Worm (Caenorhabditis elegans) whole organism, L4 larva: ENCODE measurements around the gene C47E8.4.

ENCODE experiments used
- D1046.2 ChIP-seq: fragments of 200-800 bp; sonication (Bioruptor generic); IDR thresholded peaks from 2 replicates; pipeline ENCODE4 v1.3.6; 2022; ENCODE audit warnings: missing genetic modification characterization, missing compliant biosample characterization
- F10B5.3 ChIP-seq: sonication (generic microtip); optimal IDR thresholded peaks from 2 replicates; lab custom pipeline; 2016; ENCODE audit warnings: mild to moderate bottlenecking, missing genetic modification characterization, missing compliant biosample characterization
- F37D6.2 ChIP-seq: sonication (generic microtip); optimal IDR thresholded peaks from 2 replicates; lab custom pipeline; 2016; ENCODE audit warnings: mild to moderate bottlenecking, missing genetic modification characterization, missing compliant biosample characterization
- F44E2.7 ChIP-seq: fragments of 200-800 bp; sonication (Bioruptor generic); IDR thresholded peaks from 2 replicates; pipeline ENCODE4 v2.1.2; 2022; ENCODE audit warnings: missing genetic modification characterization, missing compliant biosample characterization
- R02D3.7 ChIP-seq: fragments of 150-350 bp; sonication (generic microtip); optimal IDR thresholded peaks from 3 replicates; lab custom pipeline; 2014; ENCODE audit warnings: missing biosample characterization, missing genetic modification characterization
- T20F7.1 ChIP-seq: fragments of 200-800 bp; sonication (Bioruptor generic); optimal IDR thresholded peaks from 2 replicates; lab custom pipeline; 2018; ENCODE audit warnings: mild to moderate bottlenecking, missing genetic modification characterization, missing compliant biosample characterization
- Y5F2A.4 ChIP-seq: fragments of 200-800 bp; sonication (Bioruptor generic); optimal IDR thresholded peaks from 2 replicates; lab custom pipeline; 2018; ENCODE audit warnings: mild to moderate bottlenecking, missing genetic modification characterization, missing compliant biosample characterization
- Y75B8A.6 ChIP-seq: fragments of 200-800 bp; sonication (Bioruptor generic); IDR thresholded peaks from 2 replicates; pipeline ENCODE4 v1.3.6; 2022; ENCODE audit warnings: missing genetic modification reagents, missing genetic modification characterization, missing compliant biosample characterization
- ZK337.2 ChIP-seq: fragments of 200-800 bp; sonication (Bioruptor generic); IDR thresholded peaks from 2 replicates; pipeline ENCODE4 v1.3.6; 2022; ENCODE audit warnings: missing genetic modification reagents, missing genetic modification characterization, missing compliant biosample characterization
- aha-1 ChIP-seq: fragments of 150-350 bp; peaks from one replicate; lab custom pipeline; 2014; ENCODE audit warnings: missing biosample characterization, missing genetic modification characterization
- aly-2 ChIP-seq: sonication (generic microtip); optimal IDR thresholded peaks from 2 replicates; lab custom pipeline; 2018; ENCODE audit warnings: missing biosample characterization, missing genetic modification characterization
- attf-4 ChIP-seq: sonication (generic microtip); optimal IDR thresholded peaks from 3 replicates; lab custom pipeline; 2017; ENCODE audit warnings: missing biosample characterization, missing genetic modification characterization
- ceh-62 ChIP-seq: sonication (generic microtip); optimal IDR thresholded peaks from 2 replicates; lab custom pipeline; 2017; ENCODE audit warnings: missing biosample characterization, missing genetic modification characterization
- ces-1 ChIP-seq: fragments of 150-350 bp; sonication (generic microtip); optimal IDR thresholded peaks from 4 replicates; lab custom pipeline; 2014; ENCODE audit warnings: missing biosample characterization, missing genetic modification reagents, missing genetic modification characterization
- cey-2 ChIP-seq: sonication (generic microtip); optimal IDR thresholded peaks from 3 replicates; lab custom pipeline; 2017; ENCODE audit warnings: missing genetic modification characterization, mild to moderate bottlenecking, missing compliant biosample characterization, antibody characterized with exemption, borderline replicate concordance; ENCODE audit not compliant: insufficient read depth
- daf-16 ChIP-seq, 3 experiments: sonication (generic microtip); optimal IDR thresholded peaks; 2 replicates each; lab custom pipeline; 2016 to 2017; ENCODE audit warnings: missing genetic modification characterization in 3 of 3, missing genetic modification reagents in 3 of 3, mild to moderate bottlenecking in 2 of 3, missing compliant biosample characterization in 2 of 3, missing biosample characterization in 1 of 3, moderate library complexity in 1 of 3
- daf-8 ChIP-seq: fragments of 200-800 bp; sonication (Bioruptor generic); IDR thresholded peaks from 2 replicates; pipeline ENCODE4 v1.3.6; 2022; ENCODE audit warnings: missing genetic modification characterization, missing compliant biosample characterization
- hlh-11 ChIP-seq: fragments of 200-800 bp; sonication (Bioruptor generic); optimal IDR thresholded peaks from 2 replicates; lab custom pipeline; 2018; ENCODE audit warnings: mild to moderate bottlenecking, missing genetic modification characterization, missing compliant biosample characterization
- hlh-30 ChIP-seq: sonication (generic microtip); optimal IDR thresholded peaks from 2 replicates; lab custom pipeline; 2017; ENCODE audit warnings: antibody characterized with exemption, mild to moderate bottlenecking, missing genetic modification characterization, missing compliant biosample characterization; ENCODE audit not compliant: insufficient read depth
- lin-1 ChIP-seq: fragments of 200-800 bp; sonication (Bioruptor generic); IDR thresholded peaks from 2 replicates; pipeline ENCODE4 v1.3.6; 2022; ENCODE audit warnings: missing genetic modification reagents, missing genetic modification characterization, missing compliant biosample characterization
- lin-38 ChIP-seq: fragments of 200-800 bp; sonication (Bioruptor generic); IDR thresholded peaks from 2 replicates; pipeline ENCODE4 v1.3.6; 2022; ENCODE audit warnings: missing genetic modification reagents, missing genetic modification characterization, missing compliant biosample characterization
- lir-3 ChIP-seq: sonication (generic microtip); optimal IDR thresholded peaks from 2 replicates; lab custom pipeline; 2016; ENCODE audit warnings: mild to moderate bottlenecking, missing genetic modification characterization, missing compliant biosample characterization
- lsy-2 ChIP-seq, 2 experiments: fragments of 150-350 bp in 1 of 2; sonication (generic microtip) in 1 of 2; optimal IDR thresholded peaks; 2 replicates each; lab custom pipeline; 2014 to 2017; ENCODE audit warnings: missing biosample characterization in 2 of 2, missing genetic modification characterization in 2 of 2
- madf-9 ChIP-seq: fragments of 200-800 bp; sonication (Bioruptor generic); conservative IDR thresholded peaks from 2 replicates; pipeline ENCODE4 v1.3.6; 2022; ENCODE audit warnings: missing genetic modification reagents, missing genetic modification characterization, missing compliant biosample characterization
- mxl-2 ChIP-seq: fragments of 200-800 bp; sonication (Bioruptor generic); conservative IDR thresholded peaks from 2 replicates; pipeline ENCODE4 v1.3.6; 2022; ENCODE audit warnings: missing genetic modification reagents, missing genetic modification characterization, missing compliant biosample characterization
- nhr-102 ChIP-seq: sonication (generic microtip); optimal IDR thresholded peaks from 2 replicates; lab custom pipeline; 2016; ENCODE audit warnings: mild to moderate bottlenecking, missing genetic modification characterization, moderate library complexity, missing compliant biosample characterization
- nhr-237 ChIP-seq: sonication (generic microtip); optimal IDR thresholded peaks from 2 replicates; lab custom pipeline; 2017; ENCODE audit warnings: missing biosample characterization, missing genetic modification characterization
- nhr-25 ChIP-seq: sonication (generic microtip); optimal IDR thresholded peaks from 2 replicates; lab custom pipeline; 2017; ENCODE audit warnings: missing genetic modification characterization, mild to moderate bottlenecking, missing compliant biosample characterization, antibody characterized with exemption, moderate library complexity, borderline replicate concordance; ENCODE audit not compliant: insufficient read depth
- nhr-28 ChIP-seq: fragments of 150-350 bp; optimal IDR thresholded peaks from 2 replicates; lab custom pipeline; 2014; ENCODE audit warnings: missing biosample characterization, missing genetic modification characterization
- nhr-42 ChIP-seq: fragments of 200-800 bp; sonication (Bioruptor generic); IDR thresholded peaks from 2 replicates; pipeline ENCODE4 v1.3.6; 2022; ENCODE audit warnings: missing genetic modification characterization, missing compliant biosample characterization
- nhr-48 ChIP-seq: sonication (generic microtip); optimal IDR thresholded peaks from 2 replicates; lab custom pipeline; 2016; ENCODE audit warnings: mild to moderate bottlenecking, missing genetic modification characterization, missing compliant biosample characterization
- nhr-6 ChIP-seq: fragments of 150-350 bp; optimal IDR thresholded peaks from 2 replicates; lab custom pipeline; 2014; ENCODE audit warnings: missing biosample characterization, missing genetic modification characterization
- spr-1 ChIP-seq: sonication (generic microtip); optimal IDR thresholded peaks from 2 replicates; lab custom pipeline; 2016; ENCODE audit warnings: mild to moderate bottlenecking, missing genetic modification characterization, missing compliant biosample characterization
- unc-62 ChIP-seq, 3 experiments: fragments of 150-350 bp in 1 of 3; sonication (generic microtip); optimal IDR thresholded peaks in 2 of 3; peaks in 1 of 3; 1 replicate in 1 of 3; 2 replicates in 2 of 3; lab custom pipeline; 2014 to 2017; ENCODE audit warnings: missing biosample characterization in 3 of 3, missing genetic modification characterization in 3 of 3, missing genetic modification reagents in 3 of 3, missing genotype in 1 of 3
- zag-1 ChIP-seq: fragments of 150-350 bp; optimal IDR thresholded peaks from 2 replicates; lab custom pipeline; 2014; ENCODE audit warnings: missing biosample characterization, missing genetic modification characterization
- zfp-3 ChIP-seq: fragments of 200-800 bp; sonication (Bioruptor generic); conservative IDR thresholded peaks from 2 replicates; pipeline ENCODE4 v1.3.6; 2022; ENCODE audit warnings: missing genetic modification reagents, missing genetic modification characterization, missing compliant biosample characterization
- zip-11 ChIP-seq: fragments of 200-800 bp; sonication (Bioruptor generic); IDR thresholded peaks from 2 replicates; pipeline ENCODE4 v1.3.6; 2022; ENCODE audit warnings: missing genetic modification characterization, missing compliant biosample characterization
- zip-2 ChIP-seq: fragments of 150-350 bp; optimal IDR thresholded peaks from 2 replicates; lab custom pipeline; 2014; ENCODE audit warnings: missing biosample characterization, missing genetic modification characterization

The C47E8.4 gene

DNA sequence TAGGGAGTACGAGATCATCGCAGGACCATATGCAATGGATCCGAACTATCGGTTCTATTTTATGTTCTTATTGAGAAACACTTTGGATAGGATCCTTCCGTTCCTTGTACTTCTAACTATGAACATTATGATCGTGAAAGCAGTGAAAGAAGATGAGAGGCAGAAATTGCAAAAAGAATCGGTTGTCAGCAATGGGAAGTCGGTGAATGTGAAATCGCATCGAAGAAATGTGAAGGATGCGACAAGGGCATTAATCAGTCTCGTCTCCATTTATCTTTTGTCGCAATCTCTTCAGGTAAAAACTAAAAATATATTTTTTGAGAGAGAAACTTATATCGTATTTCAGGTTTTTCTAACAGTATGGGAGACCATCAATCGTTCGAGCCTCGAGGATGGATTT, 2.4 kb downstream of the C47E8.4 start:
- peak in 1 of 2 experiments; percentile 5 for TF ChIP-seq lsy-2 (tag; optimal IDR thresholded peaks at IDR 0.05; lab: Kevin White, UChicago)
- TF ChIP-seq zag-1 (tag; lab: Kevin White, UChicago) = no peak
- peak; percentile 8 for TF ChIP-seq nhr-25 (tag; lab: Kevin White, UChicago)
- peak in 1 of 2 experiments; percentile 55 for TF ChIP-seq unc-62 (GFP tag; optimal IDR thresholded peaks at IDR 0.05 in 1 of 2; lab: Kevin White, UChicago)
- TF ChIP-seq unc-62 (tag; optimal IDR thresholded peaks at IDR 0.05; lab: Kevin White, UChicago) = no peak
- peak; percentile 15 for TF ChIP-seq aha-1 (tag; lab: Kevin White, UChicago)
- no peak for TF ChIP-seq spr-1

DNA sequence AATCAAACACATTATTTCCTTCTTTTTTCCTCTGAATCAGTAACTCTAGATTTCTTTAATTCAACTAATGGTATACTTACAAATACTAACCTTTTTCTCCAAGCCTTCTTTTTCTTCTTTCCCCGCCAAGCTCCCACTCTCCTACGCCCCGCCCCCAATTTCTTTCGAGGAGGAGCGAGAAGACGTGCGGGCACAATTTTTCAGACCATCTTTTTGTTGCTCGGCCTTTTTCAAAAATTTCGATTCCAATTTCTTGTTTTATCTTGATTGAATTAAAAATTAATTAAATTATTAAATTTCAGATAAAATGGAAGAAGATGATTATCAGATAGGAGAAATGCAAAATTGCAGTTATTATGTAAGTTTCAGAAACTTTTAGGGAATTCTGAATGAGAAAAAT, 5.3 kb downstream of the C47E8.4 start, which contains the start of gene C47E8.3:
C47E8.3 (plus strand) TSS at position 301 of the 400 bp plus-strand sequence.
- TF ChIP-seq lsy-2 (tag; optimal IDR thresholded peaks at IDR 0.05; lab: Kevin White, UChicago) (no peak), cey-2 (tag; lab: Kevin White, UChicago) (no peak), hlh-30 (no peak), aha-1 (tag; lab: Kevin White, UChicago) (peak; percentile 22), Y5F2A.4 (GFP tag; lab: Kevin White, UChicago) (no peak), F37D6.2 (no peak)

DNA sequence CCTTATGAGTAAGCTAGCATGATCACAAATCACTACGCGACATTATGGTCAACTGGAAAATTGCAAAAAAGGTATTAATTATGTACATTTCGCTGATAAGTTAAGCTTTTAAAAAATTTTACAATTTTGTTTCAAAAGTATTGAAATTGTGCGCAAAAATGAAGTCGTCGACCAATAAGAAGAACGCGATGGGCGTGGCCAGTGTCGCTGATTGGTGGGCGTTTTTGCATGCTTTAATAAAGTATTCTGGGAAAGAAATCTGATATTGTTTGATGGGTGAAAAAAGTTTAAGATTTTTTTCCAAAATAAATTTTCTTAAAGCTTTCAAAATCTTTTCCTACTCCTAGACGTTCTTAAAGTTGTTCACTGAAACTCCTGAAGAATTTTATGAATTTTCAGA, 7.0 kb downstream of the C47E8.4 start:
- no peak for TF ChIP-seq hlh-30

ce11 chrV:14665728-14666127, 19.6 kb downstream of the C47E8.4 start, which contains the start of gene C47E8.1:
Gene C47E8.1 (plus strand): TSS chrV:14666028.
- TF ChIP-seq nhr-25 (tag; lab: Kevin White, UChicago) = no peak

ce11 chrV:14663006-14663405, 22.3 kb downstream of the C47E8.4 start, which contains the start of gene C47E8.9:
Gene C47E8.9 (plus strand): TSS chrV:14663306.
- no peak for TF ChIP-seq D1046.2 (GFP tag; lab: Robert Waterston, UW)
- no peak for TF ChIP-seq mxl-2 (GFP tag; lab: Robert Waterston, UW)
- TF ChIP-seq hlh-11 (tag; lab: Kevin White, UChicago) = no peak
- TF ChIP-seq lir-3 (tag; lab: Kevin White, UChicago) = no peak
- TF ChIP-seq R02D3.7 = no peak
- TF ChIP-seq T20F7.1 (GFP tag; lab: Kevin White, UChicago) = no peak
- no peak for TF ChIP-seq madf-9 (GFP tag; lab: Robert Waterston, UW)
- no peak for TF ChIP-seq attf-4

DNA sequence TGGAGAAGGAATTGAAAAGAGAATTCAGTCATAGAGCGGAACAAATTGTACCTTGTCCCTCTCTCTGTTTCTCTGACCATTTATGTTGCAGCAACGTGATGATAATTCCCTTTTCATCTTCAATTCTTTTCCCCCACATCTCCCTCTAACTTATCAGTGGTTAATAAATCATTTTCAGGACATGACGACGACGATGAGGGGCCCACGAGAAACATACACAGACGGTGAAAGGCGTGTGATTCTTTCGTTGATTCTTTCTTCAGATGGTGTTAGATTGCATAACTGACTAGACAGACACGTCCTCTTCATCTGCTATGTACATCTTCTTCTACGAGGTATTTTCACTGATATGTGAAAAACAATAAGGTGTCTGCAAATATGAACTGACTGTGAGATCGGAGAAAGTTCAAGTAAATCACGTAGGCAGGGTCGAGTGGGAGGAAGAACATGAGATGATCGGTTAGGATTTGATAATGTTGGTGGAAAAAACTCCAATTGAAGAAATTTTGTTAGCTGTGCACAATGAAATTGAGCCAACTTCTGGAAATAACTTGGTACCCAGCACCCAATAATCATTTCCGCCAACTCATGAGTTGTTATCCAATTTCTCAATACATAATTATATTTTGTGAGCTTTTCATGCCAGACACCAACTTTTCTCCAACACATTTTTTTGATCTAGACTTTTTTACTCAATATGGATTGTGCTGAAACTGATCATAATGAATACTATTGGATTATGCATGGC, 24.5 kb downstream of the C47E8.4 start, which contains the start of gene srh-17:
srh-17 (plus strand) TSS at position 698 of the 748 bp plus-strand sequence.
- TF ChIP-seq nhr-42 (no peak), nhr-48 (tag; lab: Kevin White, UChicago) (peak; percentile 90), zfp-3 (GFP tag; lab: Robert Waterston, UW) (no peak), F44E2.7 (GFP tag; lab: Robert Waterston, UW) (no peak), ces-1 (no peak), nhr-25 (tag; lab: Kevin White, UChicago) (peak; percentile 20), nhr-28 (tag; lab: Kevin White, UChicago) (peak; percentile 71), lin-38 (GFP tag; lab: Robert Waterston, UW) (no peak), cey-2 (tag; lab: Kevin White, UChicago) (peak; percentile 92), nhr-6 (peak; percentile 5), ceh-62 (tag; lab: Kevin White, UChicago) (no peak), zip-11 (GFP tag; lab: Robert Waterston, UW) (no peak), zip-2 (tag; lab: Kevin White, UChicago) (no peak), ZK337.2 (GFP tag; lab: Robert Waterston, UW) (no peak), nhr-102 (tag; lab: Kevin White, UChicago) (no peak), nhr-237 (tag; lab: Kevin White, UChicago) (no peak), F37D6.2 (no peak), daf-16 (GFP tag; optimal IDR thresholded peaks at IDR 0.05; lab: Kevin White, UChicago) (no peak), daf-16 (tag; optimal IDR thresholded peaks at IDR 0.05; lab: Kevin White, UChicago) (no peak), F10B5.3 (tag; lab: Kevin White, UChicago) (no peak), Y5F2A.4 (GFP tag; lab: Kevin White, UChicago) (no peak), Y75B8A.6 (no peak), T20F7.1 (GFP tag; lab: Kevin White, UChicago) (no peak), aly-2 (no peak), lin-1 (GFP tag; lab: Robert Waterston, UW) (no peak), daf-8 (GFP tag; lab: Robert Waterston, UW) (no peak)
